Fruit fly (Drosophila melanogaster) whole organism, embryonic: ENCODE data around the gene CG13700.

Experiments
- Awh ChIP-seq: fragments of 200-800 bp; sonication (Bioruptor generic); IDR thresholded peaks from 2 replicates; pipeline ENCODE4, ENCODE4 v1.3.6; 2022; ENCODE audit warnings: missing biosample characterization, missing genetic modification characterization
- CG10267 ChIP-seq: fragments of 200-800 bp; sonication (Bioruptor generic); optimal IDR thresholded peaks from 2 replicates; lab custom pipeline; 2018; ENCODE audit warnings: missing biosample characterization, mild to moderate bottlenecking, missing genetic modification characterization, moderate library complexity
- CG10431 ChIP-seq: fragments of 200-800 bp; sonication (Bioruptor generic); optimal IDR thresholded peaks from 3 replicates; lab custom pipeline; 2018; ENCODE audit warnings: missing biosample characterization, mild to moderate bottlenecking, missing genetic modification characterization
- CG11085 ChIP-seq: fragments of 200-800 bp; sonication (Bioruptor generic); IDR thresholded peaks from 2 replicates; pipeline ENCODE4 v1.3.6; 2022; ENCODE audit warnings: missing biosample characterization, missing genetic modification characterization
- CG12744 ChIP-seq: fragments of 200-800 bp; sonication (Bioruptor generic); optimal IDR thresholded peaks from 2 replicates; lab custom pipeline; 2016; ENCODE audit warnings: missing biosample characterization, missing genetic modification characterization
- CG14710 ChIP-seq: fragments of 200-800 bp; sonication (Bioruptor generic); optimal IDR thresholded peaks from 3 replicates; lab custom pipeline; 2019; ENCODE audit warnings: missing biosample characterization, mild to moderate bottlenecking, missing genetic modification characterization, moderate library complexity
- CG15011 ChIP-seq: fragments of 200-800 bp; sonication (Bioruptor generic); optimal IDR thresholded peaks from 3 replicates; lab custom pipeline; 2018; ENCODE audit warnings: missing biosample characterization, mild to moderate bottlenecking, missing genetic modification characterization
- CG1647 ChIP-seq: fragments of 200-800 bp; sonication (Bioruptor generic); optimal IDR thresholded peaks from 3 replicates; lab custom pipeline; 2016; ENCODE audit warnings: missing biosample characterization, missing genetic modification characterization
- CG16815 ChIP-seq: fragments of 200-800 bp; sonication (Bioruptor generic); optimal IDR thresholded peaks from 3 replicates; lab custom pipeline; 2017; ENCODE audit warnings: missing biosample characterization, mild to moderate bottlenecking, missing genetic modification characterization
- CG16863 ChIP-seq: fragments of 200-800 bp; sonication (Bioruptor generic); optimal IDR thresholded peaks from 3 replicates; lab custom pipeline; 2016; ENCODE audit warnings: missing biosample characterization, missing genetic modification characterization
- CG17328 ChIP-seq: fragments of 200-800 bp; sonication (Bioruptor generic); IDR thresholded peaks from 2 replicates; pipeline ENCODE4 v1.3.6; 2022; ENCODE audit warnings: missing biosample characterization, missing genetic modification characterization
- CG17912 ChIP-seq: fragments of 200-800 bp; sonication (Bioruptor generic); optimal IDR thresholded peaks from 2 replicates; lab custom pipeline; 2018; ENCODE audit warnings: missing biosample characterization, mild to moderate bottlenecking, missing genetic modification characterization
- CG18476 ChIP-seq: fragments of 200-800 bp; sonication (Bioruptor generic); optimal IDR thresholded peaks from 2 replicates; lab custom pipeline; 2016; ENCODE audit warnings: missing biosample characterization, mild to moderate bottlenecking, missing genetic modification characterization
- CG2120 ChIP-seq: fragments of 200-800 bp; sonication (Bioruptor generic); optimal IDR thresholded peaks from 3 replicates; lab custom pipeline; 2016; ENCODE audit warnings: missing biosample characterization, missing genetic modification characterization
- CG2202 ChIP-seq: fragments of 200-800 bp; sonication (Bioruptor generic); optimal IDR thresholded peaks from 2 replicates; lab custom pipeline; 2018; ENCODE audit warnings: missing biosample characterization, mild to moderate bottlenecking, missing genetic modification characterization
- CG3065 ChIP-seq: fragments of 200-800 bp; sonication (Bioruptor generic); optimal IDR thresholded peaks from 2 replicates; lab custom pipeline; 2016; ENCODE audit warnings: missing biosample characterization, missing genetic modification characterization
- CG33557 ChIP-seq: fragments of 200-800 bp; sonication (Bioruptor generic); optimal IDR thresholded peaks from 2 replicates; lab custom pipeline; 2019; ENCODE audit warnings: missing biosample characterization, mild to moderate bottlenecking, missing genetic modification characterization, moderate library complexity
- CG3838 ChIP-seq: fragments of 200-800 bp; sonication (Bioruptor generic); optimal IDR thresholded peaks from 3 replicates; lab custom pipeline; 2016; ENCODE audit warnings: missing biosample characterization, missing genetic modification characterization
- CG6854 ChIP-seq: fragments of 200-800 bp; sonication (Bioruptor generic); optimal IDR thresholded peaks from 3 replicates; lab custom pipeline; 2017; ENCODE audit warnings: missing biosample characterization, mild to moderate bottlenecking, missing genetic modification characterization
- CG7786 ChIP-seq: fragments of 200-800 bp; sonication (Bioruptor generic); optimal IDR thresholded peaks from 2 replicates; lab custom pipeline; 2016; ENCODE audit warnings: missing biosample characterization, missing genetic modification characterization
- CG7839 ChIP-seq: fragments of 200-800 bp; sonication (Bioruptor generic); optimal IDR thresholded peaks from 3 replicates; lab custom pipeline; 2018; ENCODE audit warnings: missing biosample characterization, mild to moderate bottlenecking, missing genetic modification characterization, moderate library complexity
- CG7928 ChIP-seq: fragments of 200-800 bp; sonication (Bioruptor generic); optimal IDR thresholded peaks from 2 replicates; lab custom pipeline; 2017; ENCODE audit warnings: missing biosample characterization, mild to moderate bottlenecking, missing genetic modification characterization
- CG8388 ChIP-seq: fragments of 200-800 bp; sonication (Bioruptor generic); optimal IDR thresholded peaks from 2 replicates; lab custom pipeline; 2019; ENCODE audit warnings: missing biosample characterization, mild to moderate bottlenecking, missing genetic modification characterization, moderate library complexity
- CoRest ChIP-seq: fragments of 200-800 bp; sonication (Bioruptor generic); optimal IDR thresholded peaks from 3 replicates; lab custom pipeline; 2018; ENCODE audit warnings: missing biosample characterization, mild to moderate bottlenecking, missing genetic modification characterization, moderate library complexity
- Dip2 ChIP-seq: fragments of 200-800 bp; sonication (Bioruptor generic); IDR thresholded peaks from 2 replicates; pipeline ENCODE4 v1.3.6; 2022; ENCODE audit warnings: missing biosample characterization, missing genetic modification characterization
- Dip3 ChIP-seq: fragments of 200-800 bp; sonication (Bioruptor generic); optimal IDR thresholded peaks from 3 replicates; lab custom pipeline; 2016; ENCODE audit warnings: missing biosample characterization, missing genetic modification characterization
- Dref ChIP-seq: fragments of 200-800 bp; sonication (Bioruptor generic); IDR thresholded peaks from 2 replicates; pipeline ENCODE4 v1.3.6; 2022; ENCODE audit warnings: missing biosample characterization, missing genetic modification characterization
- HLHmδ ChIP-seq: fragments of 200-800 bp; sonication (Bioruptor generic); optimal IDR thresholded peaks from 2 replicates; lab custom pipeline; 2018; ENCODE audit warnings: missing biosample characterization, mild to moderate bottlenecking, missing genetic modification characterization, moderate library complexity
- NK7.1 ChIP-seq: fragments of 200-800 bp; sonication (Bioruptor generic); optimal IDR thresholded peaks from 3 replicates; lab custom pipeline; 2016; ENCODE audit warnings: missing biosample characterization, missing genetic modification characterization
- Rfx ChIP-seq: fragments of 200-800 bp; sonication (Bioruptor generic); IDR thresholded peaks from 2 replicates; pipeline ENCODE4 v1.3.6; 2022; ENCODE audit warnings: missing biosample characterization, missing genetic modification characterization
- al ChIP-seq: fragments of 200-800 bp; sonication (Bioruptor generic); IDR thresholded peaks from 2 replicates; pipeline ENCODE4 v1.3.6; 2022; ENCODE audit warnings: missing biosample characterization, missing genetic modification characterization
- az2 ChIP-seq: fragments of 200-800 bp; sonication (Bioruptor generic); optimal IDR thresholded peaks from 3 replicates; lab custom pipeline; 2016; ENCODE audit warnings: missing biosample characterization, missing genetic modification characterization
- cad ChIP-seq: fragments of >200 bp; optimal IDR thresholded peaks from 2 replicates; lab custom pipeline; 2017; ENCODE audit warnings: missing biosample characterization, missing genetic modification characterization
- dati ChIP-seq: fragments of 200-800 bp; sonication (Bioruptor generic); IDR thresholded peaks from 2 replicates; pipeline ENCODE4 v1.3.6; 2022; ENCODE audit warnings: missing biosample characterization, missing genetic modification characterization
- dmrt99B ChIP-seq: fragments of 200-800 bp; sonication (Bioruptor generic); optimal IDR thresholded peaks from 2 replicates; lab custom pipeline; 2018; ENCODE audit warnings: missing biosample characterization, mild to moderate bottlenecking, missing genetic modification characterization, moderate library complexity
- dpn ChIP-seq, 2 experiments: fragments of 200-800 bp; sonication (Bioruptor generic); optimal IDR thresholded peaks; 3 replicates each; lab custom pipeline; 2016; ENCODE audit warnings: missing biosample characterization in 2 of 2, missing genetic modification characterization in 2 of 2
- fd102C ChIP-seq: fragments of 200-800 bp; sonication (Bioruptor generic); optimal IDR thresholded peaks from 2 replicates; lab custom pipeline; 2018; ENCODE audit warnings: missing biosample characterization, mild to moderate bottlenecking, missing genetic modification characterization, moderate library complexity
- fd3F ChIP-seq: fragments of 200-800 bp; sonication (Bioruptor generic); optimal IDR thresholded peaks from 2 replicates; lab custom pipeline; 2018; ENCODE audit warnings: missing biosample characterization, mild to moderate bottlenecking, missing genetic modification characterization, moderate library complexity
- fd64A ChIP-seq: fragments of 200-800 bp; sonication (Bioruptor generic); optimal IDR thresholded peaks from 3 replicates; lab custom pipeline; 2018; ENCODE audit warnings: missing biosample characterization, mild to moderate bottlenecking, missing genetic modification characterization
- fd96Cb ChIP-seq: fragments of 200-800 bp; sonication (Bioruptor generic); optimal IDR thresholded peaks from 2 replicates; lab custom pipeline; 2018; ENCODE audit warnings: missing biosample characterization, mild to moderate bottlenecking, missing genetic modification characterization, moderate library complexity
- fu2 ChIP-seq: fragments of 200-800 bp; sonication (Bioruptor generic); optimal IDR thresholded peaks from 2 replicates; lab custom pipeline; 2016; ENCODE audit warnings: missing biosample characterization, missing genetic modification characterization
- jumu ChIP-seq: fragments of 200-800 bp; sonication (Bioruptor generic); optimal IDR thresholded peaks from 3 replicates; lab custom pipeline; 2016; ENCODE audit warnings: missing biosample characterization, missing genetic modification characterization
- mam ChIP-seq: fragments of 200-800 bp; sonication (Bioruptor generic); optimal IDR thresholded peaks from 3 replicates; lab custom pipeline; 2016; ENCODE audit warnings: missing biosample characterization, missing genetic modification characterization
- nom ChIP-seq: fragments of 200-800 bp; sonication (Bioruptor generic); optimal IDR thresholded peaks from 2 replicates; lab custom pipeline; 2017; ENCODE audit warnings: missing biosample characterization, missing genetic modification characterization, mild to moderate bottlenecking, moderate library complexity, missing genetic modification reagents
- onecut ChIP-seq: fragments of 200-800 bp; sonication (Bioruptor generic); IDR thresholded peaks from 2 replicates; pipeline ENCODE4 v1.3.6; 2022; ENCODE audit warnings: missing biosample characterization, missing genetic modification characterization
- phol ChIP-seq: fragments of 200-800 bp; sonication (Bioruptor generic); optimal IDR thresholded peaks from 3 replicates; lab custom pipeline; 2018; ENCODE audit warnings: missing biosample characterization, mild to moderate bottlenecking, missing genetic modification characterization, moderate library complexity
- pros ChIP-seq: fragments of 200-800 bp; sonication (Bioruptor generic); optimal IDR thresholded peaks from 3 replicates; lab custom pipeline; 2019; ENCODE audit warnings: missing biosample characterization, mild to moderate bottlenecking, missing genetic modification characterization, moderate library complexity
- ranshi ChIP-seq: fragments of 200-800 bp; sonication (Bioruptor generic); IDR thresholded peaks from 2 replicates; pipeline ENCODE4 v1.3.6; 2022; ENCODE audit warnings: missing biosample characterization, missing genetic modification characterization
- sob ChIP-seq: fragments of 200-800 bp; sonication (Bioruptor generic); IDR thresholded peaks from 2 replicates; pipeline ENCODE4 v1.3.6; 2022; ENCODE audit warnings: missing biosample characterization, missing genetic modification characterization
- sr ChIP-seq: fragments of 200-800 bp; sonication (Bioruptor generic); IDR thresholded peaks from 3 replicates; pipeline ENCODE4 v1.3.6; 2022; ENCODE audit warnings: missing biosample characterization, missing genetic modification characterization
- trem ChIP-seq: fragments of 200-800 bp; optimal IDR thresholded peaks from 3 replicates; lab custom pipeline; 2019; ENCODE audit warnings: missing biosample characterization, mild to moderate bottlenecking, missing genetic modification characterization, moderate library complexity
- vvl ChIP-seq: fragments of 200-800 bp; sonication (Bioruptor generic); IDR thresholded peaks from 2 replicates; pipeline ENCODE4 v1.3.6; 2022; ENCODE audit warnings: missing biosample characterization, missing genetic modification characterization

The CG13700 gene

dm6 chr3L:18297328-18297727 is 3.7 kb downstream of the CG13700 start (continued):
- TF ChIP-seq CG7928 (GFP tag; lab: Kevin White, UChicago), result no peak
- no peak for TF ChIP-seq CG11085 (GFP tag; lab: Robert Waterston, UW)
- no peak for TF ChIP-seq onecut
- no peak for TF ChIP-seq HLHmδ (GFP tag; lab: Kevin White, UChicago)
- TF ChIP-seq Dip2 (GFP tag; lab: Robert Waterston, UW), result no peak
- TF ChIP-seq CG17912 (GFP tag; lab: Kevin White, UChicago), result no peak
- TF ChIP-seq CG18476 (GFP tag; lab: Kevin White, UChicago), result no peak
- no peak for TF ChIP-seq CG7786 (GFP tag; lab: Kevin White, UChicago)
- peak in 1 of 2 experiments; percentile 6 for TF ChIP-seq dpn (GFP tag; optimal IDR thresholded peaks at IDR 0.05; lab: Kevin White, UChicago)
- TF ChIP-seq sob (GFP tag; lab: Robert Waterston, UW), result no peak
- no peak for TF ChIP-seq al (GFP tag; lab: Robert Waterston, UW)
- peak; percentile 59 for TF ChIP-seq trem (tag; lab: Kevin White, UChicago)
- no peak for TF ChIP-seq CG10431 (GFP tag; lab: Kevin White, UChicago)
- TF ChIP-seq CG15011, result no peak
- no peak for TF ChIP-seq nom (GFP tag; lab: Kevin White, UChicago)
- TF ChIP-seq Rfx (GFP tag; lab: Robert Waterston, UW), result no peak
- TF ChIP-seq CG2202 (tag; lab: Kevin White, UChicago), result peak; percentile 60
- TF ChIP-seq phol (tag; lab: Kevin White, UChicago), result peak; percentile 47
- TF ChIP-seq fd102C (GFP tag; lab: Kevin White, UChicago), result peak; percentile 77
- TF ChIP-seq Awh (GFP tag; lab: Robert Waterston, UW), result no peak
- no peak for TF ChIP-seq CG16863
- no peak for TF ChIP-seq CG3838
- peak; percentile 65 for TF ChIP-seq CG8388 (GFP tag; lab: Kevin White, UChicago)
- no peak for TF ChIP-seq CG1647
- TF ChIP-seq CG12744 (GFP tag; lab: Kevin White, UChicago), result no peak
- TF ChIP-seq CG10267 (tag; lab: Kevin White, UChicago), result peak; percentile 60
- no peak for TF ChIP-seq NK7.1 (GFP tag; lab: Kevin White, UChicago)
- TF ChIP-seq az2 (GFP tag; lab: Kevin White, UChicago), result peak; percentile 43
- TF ChIP-seq fd64A (GFP tag; lab: Kevin White, UChicago), result no peak
- TF ChIP-seq CG7839 (tag; lab: Kevin White, UChicago), result peak; percentile 60
- peak; percentile 20 for TF ChIP-seq fd96Cb (tag; lab: Kevin White, UChicago)
- peak; percentile 67 for TF ChIP-seq CG14710 (tag; lab: Kevin White, UChicago)
- TF ChIP-seq Dip3 (GFP tag; lab: Kevin White, UChicago), result no peak
- peak; percentile 54; the same call in 1 of the 2 replicates for TF ChIP-seq CG17328
- TF ChIP-seq CG3065 (GFP tag; lab: Kevin White, UChicago), result no peak
- peak; percentile 83 for TF ChIP-seq CG33557 (GFP tag; lab: Kevin White, UChicago)
- no peak for TF ChIP-seq dmrt99B (tag; lab: Kevin White, UChicago)
- no peak for TF ChIP-seq dati (GFP tag; lab: Robert Waterston, UW)
- peak; percentile 60 for TF ChIP-seq CoRest (tag; lab: Kevin White, UChicago)
- no peak for TF ChIP-seq CG2120 (GFP tag; lab: Kevin White, UChicago)
- no peak for TF ChIP-seq cad (GFP tag; lab: Kevin White, UChicago)
- TF ChIP-seq vvl, result 0 out of 2 replicates have a peak, but pooled peaks have one; percentile 19
- no peak for TF ChIP-seq pros
- no peak for TF ChIP-seq sr (GFP tag; lab: Robert Waterston, UW)
- no peak for TF ChIP-seq ranshi
- no peak for TF ChIP-seq mam (GFP tag; lab: Kevin White, UChicago)
- TF ChIP-seq jumu (GFP tag; lab: Kevin White, UChicago), result no peak
- TF ChIP-seq fu2 (GFP tag; lab: Kevin White, UChicago), result no peak
- TF ChIP-seq fd3F (GFP tag; lab: Kevin White, UChicago), result no peak
- TF ChIP-seq Dref (GFP tag; lab: Robert Waterston, UW), result no peak
- TF ChIP-seq CG16815 (GFP tag; lab: Kevin White, UChicago), result peak; percentile 29
- no peak for TF ChIP-seq CG6854 (GFP tag; lab: Kevin White, UChicago)
